Fruit fly (Drosophila melanogaster) whole organism, wandering third instar larva: ENCODE data around the gene Rab26.

Experiments used
- Hr78 ChIP-seq: fragments of >200 bp; optimal IDR thresholded peaks from 2 replicates; lab custom pipeline; 2017; ENCODE audit warnings: missing biosample characterization, missing genetic modification characterization
- OdsH ChIP-seq: fragments of 200-800 bp; sonication (Bioruptor generic); optimal IDR thresholded peaks from 2 replicates; lab custom pipeline; 2016; ENCODE audit warnings: missing biosample characterization, mild to moderate bottlenecking, missing genetic modification characterization
- pan ChIP-seq: fragments of >200 bp; optimal IDR thresholded peaks from 2 replicates; lab custom pipeline; 2017
- usp ChIP-seq: fragments of >200 bp; optimal IDR thresholded peaks from 2 replicates; lab custom pipeline; 2017; ENCODE audit warnings: missing biosample characterization, missing genetic modification characterization
- woc ChIP-seq: sonication (Bioruptor generic); optimal IDR thresholded peaks from 2 replicates; lab custom pipeline; 2016; ENCODE audit warnings: missing biosample characterization, mild to moderate bottlenecking, missing genetic modification characterization

DNA sequence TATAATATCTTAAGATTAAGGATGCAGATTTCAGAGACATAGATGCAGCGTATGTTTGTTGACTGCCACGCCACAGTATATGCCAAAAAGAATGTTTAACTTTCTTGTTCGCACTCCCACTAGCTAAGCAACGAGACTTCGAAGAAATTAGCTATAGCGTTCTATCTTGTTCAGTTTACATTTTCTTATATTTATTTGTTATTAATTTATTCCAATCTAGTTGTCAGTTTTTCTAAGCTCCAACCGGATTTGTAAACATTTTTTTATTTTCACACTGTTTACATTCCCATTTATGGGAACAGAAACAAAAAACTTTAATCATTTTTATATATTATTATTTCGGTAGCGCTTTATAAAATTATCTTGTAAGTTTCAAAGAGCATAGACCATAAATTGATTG is 38.8 kb downstream of the Rab26 start, which contains the start of gene CG32437:
- no peak for TF ChIP-seq pan (lab: Kevin White, UChicago)
- no peak for TF ChIP-seq woc (GFP tag; lab: Kevin White, UChicago)
- no peak for TF ChIP-seq OdsH (GFP tag; lab: Kevin White, UChicago)
- TF ChIP-seq usp (GFP tag; lab: Kevin White, UChicago) = no peak
- TF ChIP-seq Hr78 (GFP tag; lab: Kevin White, UChicago) = no peak
